Worm (Caenorhabditis elegans) whole organism, young adult: ENCODE data around the gene set-14.

Source experiments
- B0035.1 ChIP-seq: sonication (generic microtip); optimal IDR thresholded peaks from 2 replicates; lab custom pipeline; 2016; ENCODE audit warnings: missing genetic modification characterization, mild to moderate bottlenecking, missing compliant biosample characterization, missing genotype, missing genetic modification reagents
- F52B5.7 ChIP-seq: sonication (generic microtip); optimal IDR thresholded peaks from 2 replicates; lab custom pipeline; 2016; ENCODE audit warnings: mild to moderate bottlenecking, missing genetic modification characterization, missing compliant biosample characterization
- Y53G8AR.9 ChIP-seq: fragments of 200-800 bp; sonication (Bioruptor generic); conservative IDR thresholded peaks from 2 replicates; pipeline ENCODE4 v1.3.6; 2022; ENCODE audit warnings: missing genetic modification reagents, missing genetic modification characterization, missing compliant biosample characterization
- Y79H2A.3 ChIP-seq: fragments of 200-800 bp; sonication (Bioruptor generic); conservative IDR thresholded peaks from 2 replicates; pipeline ENCODE4 v1.3.6; 2022; ENCODE audit warnings: missing genetic modification reagents, missing genetic modification characterization, missing compliant biosample characterization
- Y95B8A.8 ChIP-seq: fragments of 200-800 bp; sonication (Bioruptor generic); IDR thresholded peaks from 2 replicates; pipeline ENCODE4 v1.3.6; 2022; ENCODE audit warnings: missing genetic modification reagents, missing genetic modification characterization, missing compliant biosample characterization
- aptf-2 ChIP-seq: fragments of 200-800 bp; sonication (Bioruptor generic); conservative IDR thresholded peaks from 2 replicates; pipeline ENCODE4 v1.3.6; 2022; ENCODE audit warnings: missing genetic modification reagents, missing genetic modification characterization, missing compliant biosample characterization
- aptf-3 ChIP-seq: fragments of 200-800 bp; sonication (Bioruptor generic); IDR thresholded peaks from 2 replicates; pipeline ENCODE4 v1.3.6; 2022; ENCODE audit warnings: missing genetic modification characterization, missing compliant biosample characterization
- bed-1 ChIP-seq: fragments of 200-800 bp; sonication (Bioruptor generic); IDR thresholded peaks from 2 replicates; pipeline ENCODE4 v1.3.6; 2022; ENCODE audit warnings: missing genetic modification reagents, missing genetic modification characterization, missing compliant biosample characterization
- cebp-2 ChIP-seq: fragments of 200-800 bp; sonication (Bioruptor generic); IDR thresholded peaks from 2 replicates; pipeline ENCODE4 v1.3.6; 2022; ENCODE audit warnings: missing genetic modification characterization, missing compliant biosample characterization
- ceh-100 ChIP-seq: fragments of 200-800 bp; sonication (Bioruptor generic); IDR thresholded peaks from 2 replicates; pipeline ENCODE4 v1.3.6; 2022; ENCODE audit warnings: missing genetic modification reagents, missing genetic modification characterization, missing compliant biosample characterization
- ceh-27 ChIP-seq: fragments of 200-800 bp; sonication (Bioruptor generic); optimal IDR thresholded peaks from 2 replicates; lab custom pipeline; 2018; ENCODE audit warnings: mild to moderate bottlenecking, missing genetic modification characterization, moderate library complexity, missing compliant biosample characterization
- ceh-40 ChIP-seq: fragments of 200-800 bp; sonication (Bioruptor generic); IDR thresholded peaks from 2 replicates; pipeline ENCODE4 v1.3.6; 2022; ENCODE audit warnings: missing genetic modification characterization, missing compliant biosample characterization
- ceh-58 ChIP-seq: fragments of 200-800 bp; sonication (Bioruptor generic); IDR thresholded peaks from 2 replicates; pipeline ENCODE4 v1.3.6; 2022; ENCODE audit warnings: missing genetic modification characterization, missing compliant biosample characterization
- chd-7 ChIP-seq: sonication (generic microtip); optimal IDR thresholded peaks from 2 replicates; lab custom pipeline; 2016; ENCODE audit warnings: mild to moderate bottlenecking, missing genetic modification characterization, moderate library complexity, missing compliant biosample characterization
- dpl-1 ChIP-seq: fragments of 150-350 bp; optimal IDR thresholded peaks from 2 replicates; lab custom pipeline; 2014; ENCODE audit warnings: missing biosample characterization, missing genetic modification reagents, missing genetic modification characterization
- egl-18 ChIP-seq: fragments of 200-800 bp; sonication (Bioruptor generic); IDR thresholded peaks from 2 replicates; pipeline ENCODE4 v1.3.6; 2022; ENCODE audit warnings: missing genetic modification reagents, missing genetic modification characterization, missing compliant biosample characterization
- ets-4 ChIP-seq: fragments of 200-800 bp; sonication (Bioruptor generic); optimal IDR thresholded peaks from 2 replicates; lab custom pipeline; 2018; ENCODE audit warnings: mild to moderate bottlenecking, missing genetic modification characterization, missing compliant biosample characterization
- him-1 ChIP-seq: sonication (generic microtip); optimal IDR thresholded peaks from 2 replicates; lab custom pipeline; 2016; ENCODE audit warnings: missing genotype, missing genetic modification reagents, missing genetic modification characterization, missing compliant biosample characterization
- hlh-26 ChIP-seq: fragments of 200-800 bp; sonication (Bioruptor generic); conservative IDR thresholded peaks from 2 replicates; pipeline ENCODE4 v1.3.6; 2022; ENCODE audit warnings: missing genetic modification reagents, missing genetic modification characterization, missing compliant biosample characterization
- hmg-1.2 ChIP-seq: fragments of 200-800 bp; sonication (Bioruptor generic); IDR thresholded peaks from 2 replicates; pipeline ENCODE4 v1.3.6; 2022; ENCODE audit warnings: missing genetic modification reagents, missing genetic modification characterization, missing compliant biosample characterization
- hsf-1 ChIP-seq: fragments of 200-800 bp; sonication (Bioruptor generic); IDR thresholded peaks from 2 replicates; pipeline ENCODE4 v1.3.6; 2022; ENCODE audit warnings: missing genetic modification reagents, missing genetic modification characterization, missing compliant biosample characterization
- lag-1 ChIP-seq: fragments of 200-800 bp; sonication (Bioruptor generic); IDR thresholded peaks from 2 replicates; pipeline ENCODE4 v1.3.6; 2022; ENCODE audit warnings: missing genetic modification reagents, missing genetic modification characterization, missing compliant biosample characterization
- let-526 ChIP-seq: fragments of 200-800 bp; sonication (Bioruptor generic); IDR thresholded peaks from 2 replicates; pipeline ENCODE4 v1.3.6; 2022; ENCODE audit warnings: missing genetic modification reagents, missing genetic modification characterization, missing compliant biosample characterization
- lin-40 ChIP-seq: sonication (generic microtip); optimal IDR thresholded peaks from 2 replicates; lab custom pipeline; 2016; ENCODE audit warnings: missing genetic modification characterization, mild to moderate bottlenecking, missing compliant biosample characterization, missing genotype, missing genetic modification reagents
- lin-54 ChIP-seq: fragments of 200-800 bp; sonication (Bioruptor generic); optimal IDR thresholded peaks from 2 replicates; lab custom pipeline; 2018; ENCODE audit warnings: mild to moderate bottlenecking, missing genetic modification characterization, missing compliant biosample characterization
- lir-1 ChIP-seq: fragments of 200-800 bp; sonication (Bioruptor generic); conservative IDR thresholded peaks from 2 replicates; pipeline ENCODE4 v1.3.6; 2022; ENCODE audit warnings: missing genetic modification reagents, missing genetic modification characterization, missing compliant biosample characterization
- madf-10 ChIP-seq: sonication (generic microtip); optimal IDR thresholded peaks from 2 replicates; lab custom pipeline; 2016; ENCODE audit warnings: mild to moderate bottlenecking, missing genetic modification characterization, missing compliant biosample characterization
- madf-6 ChIP-seq: fragments of 200-800 bp; sonication (Bioruptor generic); IDR thresholded peaks from 2 replicates; pipeline ENCODE4 v1.3.6; 2022; ENCODE audit warnings: missing genetic modification reagents, missing genetic modification characterization, missing compliant biosample characterization
- madf-8 ChIP-seq: fragments of 200-800 bp; sonication (Bioruptor generic); conservative IDR thresholded peaks from 2 replicates; pipeline ENCODE4 v1.3.6; 2022; ENCODE audit warnings: missing genetic modification reagents, missing genetic modification characterization, missing compliant biosample characterization
- mcd-1 ChIP-seq: fragments of 200-800 bp; sonication (Bioruptor generic); IDR thresholded peaks from 2 replicates; pipeline ENCODE4 v1.3.6; 2022; ENCODE audit warnings: missing genetic modification reagents, missing genetic modification characterization, missing compliant biosample characterization
- mes-4 ChIP-seq: sonication (generic microtip); optimal IDR thresholded peaks from 2 replicates; lab custom pipeline; 2016; ENCODE audit warnings: missing genotype, missing genetic modification characterization, missing compliant biosample characterization
- nfya-1 ChIP-seq: sonication (generic microtip); optimal IDR thresholded peaks from 2 replicates; lab custom pipeline; 2017; ENCODE audit warnings: antibody characterized with exemption, missing compliant biosample characterization, missing genetic modification characterization, borderline replicate concordance; ENCODE audit not compliant: insufficient read depth
- nhr-179 ChIP-seq: sonication (generic microtip); optimal IDR thresholded peaks from 2 replicates; lab custom pipeline; 2016; ENCODE audit warnings: mild to moderate bottlenecking, missing genetic modification characterization, missing compliant biosample characterization
- somi-1 ChIP-seq: fragments of 200-800 bp; sonication (Bioruptor generic); optimal IDR thresholded peaks from 2 replicates; lab custom pipeline; 2018; ENCODE audit warnings: mild to moderate bottlenecking, missing genetic modification characterization, missing compliant biosample characterization
- tbx-9 ChIP-seq: sonication (generic microtip); optimal IDR thresholded peaks from 2 replicates; lab custom pipeline; 2016; ENCODE audit warnings: borderline replicate concordance, missing genetic modification characterization, inconsistent platforms, missing compliant biosample characterization
- zfh-2 ChIP-seq: fragments of 200-800 bp; sonication (Bioruptor generic); conservative IDR thresholded peaks from 2 replicates; pipeline ENCODE4 v1.3.6; 2022; ENCODE audit warnings: missing genetic modification reagents, missing genetic modification characterization, missing compliant biosample characterization
- ztf-18 ChIP-seq: sonication (generic microtip); optimal IDR thresholded peaks from 2 replicates; lab custom pipeline; 2016; ENCODE audit warnings: missing genotype, mild to moderate bottlenecking, missing genetic modification characterization, missing compliant biosample characterization
- ztf-28 ChIP-seq: fragments of 200-800 bp; sonication (Bioruptor generic); IDR thresholded peaks from 2 replicates; pipeline ENCODE4 v1.3.6; 2022; ENCODE audit warnings: missing genetic modification reagents, missing genetic modification characterization, missing compliant biosample characterization
- ztf-3 ChIP-seq: fragments of 200-800 bp; sonication (Bioruptor generic); optimal IDR thresholded peaks from 2 replicates; lab custom pipeline; 2018; ENCODE audit warnings: mild to moderate bottlenecking, missing genetic modification characterization, missing compliant biosample characterization
- ztf-6 ChIP-seq: fragments of 200-800 bp; sonication (Bioruptor generic); IDR thresholded peaks from 2 replicates; pipeline ENCODE4 v1.3.6; 2022; ENCODE audit warnings: missing genetic modification reagents, missing genetic modification characterization, missing compliant biosample characterization

Gene set-14

DNA sequence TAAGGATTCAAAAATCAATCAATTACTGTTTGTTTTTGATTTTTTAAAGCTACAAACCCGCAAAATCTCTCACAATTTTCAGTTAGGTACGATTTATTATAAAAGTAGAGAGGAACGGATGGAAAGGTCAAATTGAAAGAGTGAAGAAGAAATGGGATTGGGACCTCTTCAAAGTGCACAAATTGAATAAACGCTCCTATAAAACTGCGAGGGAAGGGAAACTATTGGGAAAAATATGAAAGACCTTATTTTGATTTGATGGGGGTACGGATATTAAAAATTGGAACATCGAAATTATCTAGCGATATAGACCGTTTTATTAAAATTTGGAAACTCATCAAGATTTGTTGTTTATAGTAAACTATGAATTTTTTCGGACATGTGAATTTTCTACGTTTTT lies 29.3 kb downstream of the set-14 start:
- TF ChIP-seq ztf-18: no peak
- TF ChIP-seq B0035.1 (tag; lab: Kevin White, UChicago): no peak
- no peak for TF ChIP-seq hmg-1.2 (GFP tag; lab: Robert Waterston, UW)
- no peak for TF ChIP-seq bed-1 (GFP tag; lab: Robert Waterston, UW)
- no peak for TF ChIP-seq ztf-3 (GFP tag; lab: Kevin White, UChicago)
- no peak for TF ChIP-seq ceh-100 (GFP tag; lab: Robert Waterston, UW)
- no peak for TF ChIP-seq aptf-3 (GFP tag; lab: Robert Waterston, UW)

DNA sequence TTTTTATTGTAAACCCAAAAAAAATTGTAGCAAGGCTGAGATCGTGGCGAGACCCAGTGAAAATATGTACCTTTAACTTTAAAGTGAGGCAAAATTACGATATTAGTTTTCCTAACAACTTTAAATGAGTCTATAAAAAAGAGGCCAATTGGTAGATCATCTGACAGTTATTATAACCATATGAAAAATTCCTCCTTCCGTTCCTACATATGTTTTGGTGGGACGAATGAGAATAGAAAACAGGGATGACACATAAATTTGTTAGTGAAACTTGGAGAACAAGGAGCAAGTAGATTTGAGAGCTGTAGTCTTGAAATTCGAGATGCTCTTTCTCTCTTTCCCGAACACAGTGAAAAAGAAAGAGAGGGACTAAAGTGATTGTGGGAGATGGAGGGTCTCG lies 30.9 kb downstream of the set-14 start:
- TF ChIP-seq aptf-2 (GFP tag; lab: Robert Waterston, UW) (no peak), chd-7 (tag; lab: Kevin White, UChicago) (no peak), Y79H2A.3 (no peak)

DNA sequence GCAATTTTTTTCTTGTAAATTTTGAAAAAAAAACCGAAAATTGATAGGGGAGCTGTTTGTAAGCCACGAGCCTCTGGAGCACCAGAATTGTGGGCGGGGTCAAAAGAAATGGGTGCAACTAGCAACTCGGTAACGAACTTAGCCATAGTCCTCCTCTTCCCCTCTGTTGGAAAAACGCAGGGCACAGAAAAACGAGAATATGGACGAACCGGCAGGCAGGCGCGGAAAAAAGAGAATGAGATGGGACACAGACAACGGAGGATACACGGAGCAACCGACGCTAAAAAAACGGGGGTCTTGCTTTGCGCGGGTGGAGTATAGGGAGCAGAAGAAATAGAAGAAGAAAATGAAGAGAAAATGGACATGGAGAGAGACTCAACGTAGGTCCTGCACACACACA lies 34.4 kb downstream of the set-14 start:
- TF ChIP-seq lag-1: no peak
- TF ChIP-seq lin-40 (tag; lab: Kevin White, UChicago): no peak
- TF ChIP-seq nhr-179 (tag; lab: Kevin White, UChicago): no peak
- peak; percentile 48; the same call in 1 of the 2 replicates for TF ChIP-seq zfh-2 (GFP tag; lab: Robert Waterston, UW)
- no peak for TF ChIP-seq hlh-26 (GFP tag; lab: Robert Waterston, UW)
- TF ChIP-seq lir-1 (GFP tag; lab: Robert Waterston, UW): no peak

DNA sequence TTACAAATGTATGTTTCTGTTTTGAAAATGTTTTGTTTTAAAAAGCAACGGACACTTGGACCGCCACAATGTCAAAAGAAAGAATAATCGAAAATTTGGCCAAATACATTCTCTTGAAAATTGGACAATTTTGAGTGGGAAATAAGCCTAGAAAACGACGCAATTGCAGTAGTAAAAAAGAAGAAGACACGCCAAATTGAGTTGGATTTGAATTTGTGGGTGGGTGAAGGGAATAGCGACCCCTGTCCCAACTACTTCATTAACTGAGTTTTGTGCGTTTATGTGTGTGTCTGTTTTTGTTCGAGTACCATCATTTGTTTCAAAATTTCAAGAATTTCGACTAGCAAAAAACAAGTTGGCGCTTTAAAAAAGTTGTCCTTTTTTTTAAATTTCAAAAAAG lies 35.3 kb downstream of the set-14 start:
- TF ChIP-seq mes-4 (tag; lab: Kevin White, UChicago): no peak
- TF ChIP-seq let-526 (GFP tag; lab: Robert Waterston, UW): no peak
- TF ChIP-seq ets-4 (GFP tag; lab: Kevin White, UChicago): no peak
- no peak for TF ChIP-seq ceh-58
- no peak for TF ChIP-seq F52B5.7 (tag; lab: Kevin White, UChicago)
- no peak for TF ChIP-seq nfya-1 (tag; lab: Kevin White, UChicago)
- no peak for TF ChIP-seq somi-1 (GFP tag; lab: Kevin White, UChicago)

DNA sequence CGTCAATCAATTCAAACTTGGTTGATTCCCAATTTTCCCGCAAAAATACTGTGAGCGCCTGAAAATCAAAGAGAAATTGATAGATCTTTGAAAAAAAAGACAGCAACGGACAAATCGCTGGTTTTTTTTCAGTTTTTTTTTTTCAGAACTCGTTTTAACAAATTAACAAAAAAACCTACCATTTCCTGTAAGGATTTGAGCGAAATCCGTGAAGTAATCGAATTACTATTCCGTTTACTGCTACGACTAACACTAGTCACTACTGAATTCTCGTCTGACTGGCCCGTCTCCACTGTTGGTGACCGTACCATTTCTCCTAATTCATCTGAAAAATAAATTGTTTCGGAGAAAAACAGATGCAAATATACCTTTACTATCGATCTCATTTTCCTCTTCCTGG lies 36.7 kb downstream of the set-14 start:
- TF ChIP-seq ztf-3 (GFP tag; lab: Kevin White, UChicago) (no peak), aptf-2 (GFP tag; lab: Robert Waterston, UW) (no peak), ceh-40 (GFP tag; lab: Robert Waterston, UW) (no peak), mcd-1 (no peak), egl-18 (GFP tag; lab: Robert Waterston, UW) (no peak), dpl-1 (no peak), Y53G8AR.9 (no peak)

DNA sequence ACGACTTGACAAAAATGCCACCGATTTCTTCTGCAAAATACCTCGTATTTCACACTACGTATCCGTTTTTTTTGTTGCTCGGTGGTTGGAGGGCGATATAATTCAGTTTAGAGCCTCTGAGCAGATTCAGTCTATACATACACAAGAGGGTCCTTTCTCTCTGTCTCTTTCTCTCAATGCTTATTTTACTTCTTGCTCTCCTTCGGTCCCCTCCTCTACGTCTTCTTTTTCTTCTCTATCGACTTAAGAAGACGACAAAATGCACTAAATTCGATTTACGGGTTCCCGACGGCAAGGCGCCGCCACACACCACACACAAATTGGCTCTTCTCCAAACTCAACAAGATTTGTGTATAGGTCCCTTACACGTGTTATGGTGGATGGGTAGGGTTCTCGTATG lies 37.1 kb downstream of the set-14 start:
- TF ChIP-seq cebp-2 (0 out of 2 replicates have a peak, but pooled peaks have one; percentile 29), let-526 (GFP tag; lab: Robert Waterston, UW) (no peak)

DNA sequence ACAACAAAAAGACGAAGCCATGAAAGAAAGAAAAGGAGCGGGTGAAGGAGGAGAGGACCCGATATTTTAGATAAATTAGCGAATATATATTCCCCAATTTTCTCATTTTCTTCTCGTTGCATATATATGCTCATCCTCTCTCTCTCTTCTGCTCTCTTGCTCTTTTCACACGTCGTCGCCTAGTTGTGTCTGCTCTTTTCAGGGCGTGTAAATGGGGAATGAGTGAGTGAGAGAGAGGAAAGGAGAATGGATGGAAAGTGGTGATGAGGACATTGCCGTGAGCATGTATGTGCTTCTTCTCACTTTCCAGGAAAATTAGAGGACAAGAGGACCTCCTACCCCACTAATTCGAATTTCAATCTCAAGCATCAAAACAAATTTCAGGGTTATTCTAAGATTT lies 40.6 kb downstream of the set-14 start:
- TF ChIP-seq aptf-2 (GFP tag; lab: Robert Waterston, UW) (no peak), nfya-1 (tag; lab: Kevin White, UChicago) (no peak), tbx-9 (no peak), madf-8 (GFP tag; lab: Robert Waterston, UW) (no peak), madf-10 (tag; lab: Kevin White, UChicago) (no peak), Y95B8A.8 (no peak), ztf-28 (GFP tag; lab: Robert Waterston, UW) (no peak), madf-6 (GFP tag; lab: Robert Waterston, UW) (no peak), lin-54 (GFP tag; lab: Kevin White, UChicago) (no peak), hsf-1 (GFP tag; lab: Robert Waterston, UW) (no peak), ceh-27 (no peak), him-1 (tag; lab: Kevin White, UChicago) (no peak), ztf-6 (GFP tag; lab: Robert Waterston, UW) (no peak), ets-4 (GFP tag; lab: Kevin White, UChicago) (no peak)
